Fruit fly (Drosophila melanogaster): ENCODE data around the gene CG33922.

The CG33922 gene

dm6 chr2L:1354009-1354408 is 10.0 kb upstream of the CG33922 start, which contains the start of gene CG5561:
Gene CG5561 (minus strand): TSS chr2L:1354109.
- TF ChIP-seq EcR (GFP tag; optimal IDR thresholded peaks at IDR 0.05) = no peak
- TF ChIP-seq Dll (optimal IDR thresholded peaks at IDR 0.05) = no peak
- TF ChIP-seq pan (optimal IDR thresholded peaks at IDR 0.05) = no peak
- no peak for TF ChIP-seq psq (optimal IDR thresholded peaks at IDR 0.05)
- TF ChIP-seq usp (GFP tag; optimal IDR thresholded peaks at IDR 0.05) = no peak
- no peak for TF ChIP-seq CG8478 (optimal IDR thresholded peaks at IDR 0.05)

DNA sequence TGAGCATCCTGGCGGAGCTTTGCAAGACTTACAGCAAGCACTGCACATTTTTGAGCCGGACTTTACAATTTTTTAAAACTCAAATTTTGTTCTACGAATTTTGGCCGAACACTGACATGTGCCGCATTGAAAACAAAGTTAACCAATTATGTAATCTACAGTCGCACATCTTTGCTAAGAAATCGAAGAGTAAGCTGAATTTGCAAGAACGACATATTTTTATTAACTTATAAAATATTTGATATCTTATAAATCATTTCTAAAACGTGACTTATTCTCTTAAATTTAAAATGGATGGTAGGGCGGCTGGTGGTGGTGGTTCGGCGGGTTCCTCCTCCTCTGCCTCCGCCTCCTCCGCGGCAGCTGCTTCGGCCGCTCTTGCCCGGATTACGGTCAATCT is 8.8 kb upstream of the CG33922 start, which contains the start of gene CG5556:
Gene CG5556, minus strand, starts transcription at position 101 of the 400 bp plus-strand sequence.
- no peak for TF ChIP-seq EcR (GFP tag; optimal IDR thresholded peaks at IDR 0.05)
- TF ChIP-seq psq (optimal IDR thresholded peaks at IDR 0.05) = no peak
- TF ChIP-seq pan (optimal IDR thresholded peaks at IDR 0.05) = no peak
- no peak for TF ChIP-seq usp (GFP tag; optimal IDR thresholded peaks at IDR 0.05)
- TF ChIP-seq Dll (optimal IDR thresholded peaks at IDR 0.05) = no peak
- no peak for TF ChIP-seq CG8478 (optimal IDR thresholded peaks at IDR 0.05)

DNA sequence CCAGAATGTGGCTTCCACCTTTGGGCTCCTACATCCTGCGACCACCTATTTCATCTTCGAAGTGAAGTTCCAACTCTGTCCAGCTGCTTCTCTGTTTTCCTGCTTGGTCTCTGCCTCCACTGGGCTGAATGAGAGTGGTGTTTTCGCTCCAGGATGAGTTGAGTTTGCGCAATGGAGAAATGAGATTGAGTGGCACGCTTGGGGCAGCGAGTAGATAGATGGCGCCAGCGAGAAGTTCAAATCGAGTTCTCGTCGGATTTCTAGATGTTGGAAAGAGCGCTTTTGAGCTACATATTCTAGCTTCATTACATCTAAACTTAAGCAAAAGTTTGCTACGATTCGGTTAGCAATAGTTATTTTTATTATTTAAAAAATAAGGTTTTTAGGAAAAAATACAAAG is 2.1 kb upstream of the CG33922 start:
- TF ChIP-seq CG8478 (optimal IDR thresholded peaks at IDR 0.05) (no peak), usp (GFP tag; optimal IDR thresholded peaks at IDR 0.05) (no peak), pan (optimal IDR thresholded peaks at IDR 0.05) (no peak), Dll (optimal IDR thresholded peaks at IDR 0.05) (no peak), psq (optimal IDR thresholded peaks at IDR 0.05) (no peak), EcR (GFP tag; optimal IDR thresholded peaks at IDR 0.05) (no peak)

DNA sequence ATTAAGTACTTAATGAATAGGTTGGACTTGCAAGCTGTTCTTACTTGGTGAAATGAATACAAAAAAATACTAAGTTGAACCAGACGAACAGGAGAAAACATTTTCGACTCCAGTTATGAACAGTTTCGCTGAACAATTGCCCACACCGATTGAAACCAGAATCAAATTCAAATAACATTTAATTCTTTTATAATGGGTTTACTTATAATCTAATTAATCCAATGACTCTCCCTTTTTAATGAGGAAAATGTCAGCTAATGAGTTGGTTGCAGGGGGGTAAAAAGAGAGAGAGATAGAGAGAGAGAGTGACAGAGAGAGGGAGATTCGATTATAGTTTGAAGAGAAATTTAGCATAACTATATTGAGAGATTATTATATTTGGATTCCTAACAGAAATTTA is 2.0 kb downstream of the CG33922 start, which contains the start of gene CG33923:
Gene CG33923, minus strand, starts transcription at position 101 of the 400 bp plus-strand sequence.
- TF ChIP-seq Dll (optimal IDR thresholded peaks at IDR 0.05) (no peak), EcR (GFP tag; optimal IDR thresholded peaks at IDR 0.05) (no peak), psq (optimal IDR thresholded peaks at IDR 0.05) (no peak), pan (optimal IDR thresholded peaks at IDR 0.05) (no peak), CG8478 (optimal IDR thresholded peaks at IDR 0.05) (no peak), usp (GFP tag; optimal IDR thresholded peaks at IDR 0.05) (no peak)

DNA sequence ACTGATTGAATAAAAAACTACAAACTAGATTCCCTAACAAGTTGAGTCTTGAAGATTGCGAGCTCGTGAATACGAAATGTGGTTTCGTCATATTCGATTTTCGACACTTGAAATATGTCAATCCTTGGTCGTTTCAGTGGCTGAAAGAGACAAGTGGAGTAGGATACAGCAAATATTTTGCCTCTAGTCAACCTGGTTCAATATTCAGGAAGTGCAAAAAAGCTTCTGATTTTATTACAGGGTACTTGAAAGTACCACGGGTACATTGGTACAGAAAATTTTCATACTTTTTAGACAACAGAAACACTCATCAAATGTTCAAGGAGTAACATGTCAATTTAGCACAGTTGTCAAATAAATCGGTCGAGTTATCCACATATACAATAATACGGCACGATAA is 10.1 kb downstream of the CG33922 start, which contains the start of gene CG5440:
Gene CG5440, plus strand, starts transcription at position 301 of the 400 bp plus-strand sequence.
- no peak for TF ChIP-seq EcR (GFP tag; optimal IDR thresholded peaks at IDR 0.05)
- no peak for TF ChIP-seq pan (optimal IDR thresholded peaks at IDR 0.05)
- no peak for TF ChIP-seq Dll (optimal IDR thresholded peaks at IDR 0.05)
- no peak for TF ChIP-seq psq (optimal IDR thresholded peaks at IDR 0.05)
- no peak for TF ChIP-seq CG8478 (optimal IDR thresholded peaks at IDR 0.05)
- TF ChIP-seq usp (GFP tag; optimal IDR thresholded peaks at IDR 0.05) = no peak

DNA sequence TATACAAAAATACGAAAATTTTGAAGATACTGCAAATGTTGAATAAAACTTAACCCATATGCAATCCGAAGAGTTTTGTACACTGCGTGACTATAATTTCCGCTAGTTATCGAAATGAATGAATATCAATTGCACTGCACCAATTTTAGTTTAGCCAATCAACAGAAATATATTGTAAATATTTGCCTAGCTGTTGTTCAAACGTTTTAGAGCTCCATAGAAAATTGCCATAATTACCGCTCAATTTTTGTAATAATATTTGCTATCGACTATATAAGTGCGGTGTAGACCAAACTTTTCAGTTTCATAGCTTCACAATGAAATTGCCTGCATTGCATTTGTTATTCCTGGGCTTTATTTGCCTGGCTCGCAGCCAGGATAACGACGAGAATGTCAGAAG is 15.1 kb downstream of the CG33922 start, which contains the start of gene a5:
Gene a5, plus strand, starts transcription at position 301 of the 400 bp plus-strand sequence.
- no peak for TF ChIP-seq Dll (optimal IDR thresholded peaks at IDR 0.05)
- no peak for TF ChIP-seq pan (optimal IDR thresholded peaks at IDR 0.05)
- TF ChIP-seq usp (GFP tag; optimal IDR thresholded peaks at IDR 0.05) = no peak
- no peak for TF ChIP-seq EcR (GFP tag; optimal IDR thresholded peaks at IDR 0.05)
- no peak for TF ChIP-seq psq (optimal IDR thresholded peaks at IDR 0.05)
- TF ChIP-seq CG8478 (optimal IDR thresholded peaks at IDR 0.05) = no peak

DNA sequence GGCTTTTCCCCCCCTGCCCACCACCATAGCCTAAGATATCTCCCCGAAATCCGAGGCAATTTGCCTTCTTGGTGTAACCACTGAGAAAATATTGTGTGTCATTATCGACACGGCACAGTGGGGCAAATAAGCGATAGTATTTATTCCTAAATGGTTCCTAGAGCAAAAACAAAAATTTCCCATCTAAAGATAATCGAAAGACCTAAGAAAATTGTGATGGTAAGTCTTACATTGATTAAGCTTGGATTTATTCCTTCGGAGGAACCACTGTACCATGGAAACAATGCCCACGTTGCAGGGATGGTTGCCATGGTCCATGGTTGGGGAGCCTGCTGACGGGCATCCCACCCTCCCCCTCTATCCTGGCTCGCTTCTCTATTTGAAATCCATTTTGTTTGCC is 27.5 kb downstream of the CG33922 start:
- no peak for TF ChIP-seq psq (optimal IDR thresholded peaks at IDR 0.05)
- no peak for TF ChIP-seq EcR (GFP tag; optimal IDR thresholded peaks at IDR 0.05)
- no peak for TF ChIP-seq Dll (optimal IDR thresholded peaks at IDR 0.05)
- no peak for TF ChIP-seq usp (GFP tag; optimal IDR thresholded peaks at IDR 0.05)
- no peak for TF ChIP-seq pan (optimal IDR thresholded peaks at IDR 0.05)
- TF ChIP-seq CG8478 (optimal IDR thresholded peaks at IDR 0.05) = no peak

DNA sequence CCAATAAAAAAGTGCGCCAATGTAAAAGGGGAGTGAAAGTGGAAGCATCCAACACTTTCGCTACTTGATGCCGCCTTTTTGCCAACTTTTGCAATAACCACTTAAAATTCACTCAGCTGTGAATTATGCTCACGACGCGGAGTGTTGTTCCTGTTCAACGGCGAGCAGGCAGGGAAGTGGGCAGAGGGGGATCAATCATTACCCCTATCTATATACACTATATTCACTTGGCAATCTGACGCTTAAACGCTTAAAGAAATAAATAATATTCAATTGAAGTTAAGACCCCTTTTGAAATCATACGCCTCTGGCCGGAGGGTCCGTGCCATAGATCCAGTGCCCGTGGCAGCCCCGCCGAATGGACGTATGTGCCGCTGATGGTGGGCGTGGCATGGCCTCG is 28.7 kb downstream of the CG33922 start:
- TF ChIP-seq Dll (optimal IDR thresholded peaks at IDR 0.05) (no peak), EcR (GFP tag; optimal IDR thresholded peaks at IDR 0.05) (no peak), pan (optimal IDR thresholded peaks at IDR 0.05) (no peak), CG8478 (optimal IDR thresholded peaks at IDR 0.05) (no peak), usp (GFP tag; optimal IDR thresholded peaks at IDR 0.05) (no peak), psq (optimal IDR thresholded peaks at IDR 0.05) (no peak)

DNA sequence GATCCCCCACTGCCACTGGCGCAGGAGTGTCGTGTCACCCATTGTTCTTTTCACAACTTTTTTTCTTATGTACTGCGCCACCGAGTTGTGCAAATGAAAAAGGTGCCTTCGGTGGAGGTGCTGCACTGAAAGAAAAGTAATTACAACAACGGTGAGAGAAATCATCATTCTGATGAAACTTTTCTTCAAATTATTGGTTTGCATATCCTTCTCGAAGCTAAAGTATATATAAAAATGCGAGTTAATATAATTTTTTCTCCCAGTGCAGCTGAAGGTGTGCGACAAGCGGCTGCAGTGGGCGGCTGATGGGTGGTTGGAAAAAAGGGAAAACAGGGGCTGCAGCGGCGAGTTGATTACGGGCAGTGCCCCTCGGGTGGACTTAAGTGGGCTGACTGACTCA is 31.6 kb downstream of the CG33922 start:
- TF ChIP-seq usp (GFP tag; optimal IDR thresholded peaks at IDR 0.05) = no peak
- no peak for TF ChIP-seq Dll (optimal IDR thresholded peaks at IDR 0.05)
- no peak for TF ChIP-seq psq (optimal IDR thresholded peaks at IDR 0.05)
- no peak for TF ChIP-seq EcR (GFP tag; optimal IDR thresholded peaks at IDR 0.05)
- TF ChIP-seq CG8478 (optimal IDR thresholded peaks at IDR 0.05) = no peak
- no peak for TF ChIP-seq pan (optimal IDR thresholded peaks at IDR 0.05)

Data from whole organism.